Fruit fly (Drosophila melanogaster): ENCODE measurements around the gene skd.

The skd gene

dm6 chr3L:21007364-21008254, 19.6 kb downstream of the skd start (continued):
- TF ChIP-seq bsh (GFP tag; optimal IDR thresholded peaks at IDR 0.05) (peak in 1 of 2 experiments; percentile 49), CG31224 (GFP tag; IDR thresholded peaks at IDR 0.05) (no peak), CG4282 (GFP tag; optimal IDR thresholded peaks at IDR 0.05) (no peak), CG10209 (GFP tag; optimal IDR thresholded peaks at IDR 0.05) (peak; percentile 61), CG17359 (tag; optimal IDR thresholded peaks at IDR 0.05) (peak; percentile 65), z (GFP tag; IDR thresholded peaks at IDR 0.05) (peak; percentile 79), Meics (GFP tag; optimal IDR thresholded peaks at IDR 0.05) (no peak), kni (GFP tag; optimal IDR thresholded peaks at IDR 0.05) (peak; percentile 83), CG10979 (tag; optimal IDR thresholded peaks at IDR 0.05) (peak; percentile 30), CG3407 (GFP tag; optimal IDR thresholded peaks at IDR 0.05) (peak; percentile 66), Awh (GFP tag; IDR thresholded peaks at IDR 0.05) (peak; percentile 51; the same call in 1 of the 2 replicates), CG12236 (GFP tag; optimal IDR thresholded peaks at IDR 0.05) (peak; percentile 20), lola (GFP tag; optimal IDR thresholded peaks at IDR 0.05) (peak in 1 of 3 experiments; percentile 40), gce (GFP tag; IDR thresholded peaks at IDR 0.05) (0 out of 3 replicates have a peak, but pooled peaks have one; percentile 9), CG15601 (tag; optimal IDR thresholded peaks at IDR 0.05) (peak; percentile 57), TFAM (GFP tag; optimal IDR thresholded peaks at IDR 0.05) (no peak), CG4707 (GFP tag; optimal IDR thresholded peaks at IDR 0.05) (peak; percentile 28), chif (GFP tag; optimal IDR thresholded peaks at IDR 0.05) (peak in 1 of 2 experiments; percentile 35), Camta (GFP tag; optimal IDR thresholded peaks at IDR 0.05) (peak; percentile 19)

dm6 chr3L:20999639-21000038, 27.6 kb downstream of the skd start:
- TF ChIP-seq Dbx (GFP tag; IDR thresholded peaks at IDR 0.05): 0 out of 3 replicates have a peak, but pooled peaks have one; percentile 15
- TF ChIP-seq CTCF (GFP tag; optimal IDR thresholded peaks at IDR 0.05): peak; percentile 61
- no peak for TF ChIP-seq CG31365 (tag; optimal IDR thresholded peaks at IDR 0.05)
- TF ChIP-seq Oaz (GFP tag; IDR thresholded peaks at IDR 0.05): no peak
- TF ChIP-seq CG7372 (GFP tag; IDR thresholded peaks at IDR 0.05): no peak

- TF ChIP-seq NfI (GFP tag; optimal IDR thresholded peaks at IDR 0.05) (no peak), bbx (GFP tag; IDR thresholded peaks at IDR 0.05; ENCODE audit: partially characterized antibody) (0 out of 2 replicates have a peak, but pooled peaks have one; percentile 15), Chrac-16 (GFP tag; optimal IDR thresholded peaks at IDR 0.05) (no peak), sens (GFP tag) (peak; percentile 70), wek (GFP tag; optimal IDR thresholded peaks at IDR 0.05) (no peak), CG6272 (GFP tag; IDR thresholded peaks at IDR 0.05) (no peak), wdn (GFP tag; IDR thresholded peaks at IDR 0.05) (no peak), stwl (tag; optimal IDR thresholded peaks at IDR 0.05) (peak; percentile 32)
These were observed 35.9 kb downstream of the skd start, which contains the start of gene CG12984 for dm6 chr3L:20991373-20991772. Gene CG12984 (plus strand): TSS chr3L:20991673.

- TF ChIP-seq ato (GFP tag; IDR thresholded peaks at IDR 0.05; ENCODE audit: partially characterized antibody) (no peak), zfh2 (GFP tag; optimal IDR thresholded peaks at IDR 0.05) (no peak), Jarid2 (GFP tag; optimal IDR thresholded peaks at IDR 0.05) (no peak), sob (GFP tag; IDR thresholded peaks at IDR 0.05) (no peak), sisA (GFP tag; IDR thresholded peaks at IDR 0.05) (no peak), CG9437 (GFP tag; optimal IDR thresholded peaks at IDR 0.05) (no peak), nom (GFP tag; optimal IDR thresholded peaks at IDR 0.05) (peak; percentile 0), CG8944 (GFP tag; optimal IDR thresholded peaks at IDR 0.05) (no peak), CG7372 (GFP tag; IDR thresholded peaks at IDR 0.05) (no peak)
These were observed 37.0 kb downstream of the skd start for dm6 chr3L:20990231-20990630.
